Worm (Caenorhabditis elegans) whole organism, L4 larva: ENCODE measurements around the gene C14A4.7.

ENCODE experiments used
- D1046.2 ChIP-seq: fragments of 200-800 bp; sonication (Bioruptor generic); IDR thresholded peaks from 2 replicates; pipeline ENCODE4 v1.3.6; 2022; ENCODE audit warnings: missing genetic modification characterization, missing compliant biosample characterization
- F10B5.3 ChIP-seq: sonication (generic microtip); optimal IDR thresholded peaks from 2 replicates; lab custom pipeline; 2016; ENCODE audit warnings: mild to moderate bottlenecking, missing genetic modification characterization, missing compliant biosample characterization
- F26F4.8 ChIP-seq: fragments of 200-800 bp; sonication (Bioruptor generic); conservative IDR thresholded peaks from 2 replicates; pipeline ENCODE4 v1.3.6; 2022; ENCODE audit warnings: missing genetic modification characterization, missing compliant biosample characterization
- F44E2.7 ChIP-seq: fragments of 200-800 bp; sonication (Bioruptor generic); IDR thresholded peaks from 2 replicates; pipeline ENCODE4 v2.1.2; 2022; ENCODE audit warnings: missing genetic modification characterization, missing compliant biosample characterization
- F49E8.2 ChIP-seq: sonication (generic microtip); optimal IDR thresholded peaks from 2 replicates; lab custom pipeline; 2016; ENCODE audit warnings: missing compliant biosample characterization, mild to moderate bottlenecking, missing genetic modification characterization, borderline replicate concordance
- T20F7.1 ChIP-seq: fragments of 200-800 bp; sonication (Bioruptor generic); optimal IDR thresholded peaks from 2 replicates; lab custom pipeline; 2018; ENCODE audit warnings: mild to moderate bottlenecking, missing genetic modification characterization, missing compliant biosample characterization
- Y48G9A.11 ChIP-seq: fragments of 200-800 bp; sonication (Bioruptor generic); IDR thresholded peaks from 2 replicates; pipeline ENCODE4 v1.3.6; 2022; ENCODE audit warnings: missing genetic modification reagents, missing genetic modification characterization, missing compliant biosample characterization
- Y75B8A.6 ChIP-seq: fragments of 200-800 bp; sonication (Bioruptor generic); IDR thresholded peaks from 2 replicates; pipeline ENCODE4 v1.3.6; 2022; ENCODE audit warnings: missing genetic modification reagents, missing genetic modification characterization, missing compliant biosample characterization
- ZK546.5 ChIP-seq, 2 experiments: sonication (generic microtip); optimal IDR thresholded peaks; 2 replicates each; lab custom pipeline; 2017; ENCODE audit warnings: missing biosample characterization in 2 of 2, missing genetic modification characterization in 2 of 2
- aha-1 ChIP-seq: fragments of 150-350 bp; peaks from one replicate; lab custom pipeline; 2014; ENCODE audit warnings: missing biosample characterization, missing genetic modification characterization
- aly-2 ChIP-seq: sonication (generic microtip); optimal IDR thresholded peaks from 2 replicates; lab custom pipeline; 2018; ENCODE audit warnings: missing biosample characterization, missing genetic modification characterization
- ama-1 ChIP-seq: fragments of 150-350 bp; optimal IDR thresholded peaks from 2 replicates; lab custom pipeline; 2014; ENCODE audit warnings: inconsistent platforms, mixed read lengths
- arid-1 ChIP-seq: fragments of 200-800 bp; sonication (Bioruptor generic); conservative IDR thresholded peaks from 2 replicates; pipeline ENCODE4 v1.3.6; 2022; ENCODE audit warnings: missing genetic modification reagents, missing genetic modification characterization, missing compliant biosample characterization
- ceh-82 ChIP-seq: sonication (generic microtip); optimal IDR thresholded peaks from 2 replicates; lab custom pipeline; 2017; ENCODE audit warnings: missing biosample characterization, missing genetic modification characterization
- ctbp-1 ChIP-seq: fragments of 200-800 bp; sonication (Bioruptor generic); IDR thresholded peaks from 2 replicates; pipeline ENCODE4 v1.3.6; 2022; ENCODE audit warnings: missing genetic modification reagents, missing genetic modification characterization, missing compliant biosample characterization
- daf-12 ChIP-seq: fragments of 150-350 bp; optimal IDR thresholded peaks from 2 replicates; lab custom pipeline; 2014; ENCODE audit warnings: missing biosample characterization, missing genetic modification reagents, missing genetic modification characterization
- daf-16 ChIP-seq, 3 experiments: sonication (generic microtip); optimal IDR thresholded peaks; 2 replicates each; lab custom pipeline; 2016 to 2017; ENCODE audit warnings: missing genetic modification characterization in 3 of 3, missing genetic modification reagents in 3 of 3, mild to moderate bottlenecking in 2 of 3, missing compliant biosample characterization in 2 of 3, missing biosample characterization in 1 of 3, moderate library complexity in 1 of 3
- duxl-1 ChIP-seq: sonication (generic microtip); optimal IDR thresholded peaks from 2 replicates; lab custom pipeline; 2016; ENCODE audit warnings: mild to moderate bottlenecking, missing genetic modification characterization, moderate library complexity, missing compliant biosample characterization; ENCODE audit not compliant: poor library complexity
- egl-43 ChIP-seq: fragments of 200-800 bp; sonication (Bioruptor generic); IDR thresholded peaks from 2 replicates; pipeline ENCODE4 v1.3.6; 2022; ENCODE audit warnings: missing genetic modification reagents, missing genetic modification characterization, missing compliant biosample characterization
- fkh-10 ChIP-seq: fragments of 150-350 bp; optimal IDR thresholded peaks from 2 replicates; lab custom pipeline; 2014; ENCODE audit warnings: missing biosample characterization, missing genetic modification reagents, missing genetic modification characterization
- gei-8 ChIP-seq: fragments of 200-800 bp; sonication (Bioruptor generic); optimal IDR thresholded peaks from 2 replicates; lab custom pipeline; 2018; ENCODE audit warnings: mild to moderate bottlenecking, missing genetic modification characterization, missing compliant biosample characterization
- hlh-11 ChIP-seq: fragments of 200-800 bp; sonication (Bioruptor generic); optimal IDR thresholded peaks from 2 replicates; lab custom pipeline; 2018; ENCODE audit warnings: mild to moderate bottlenecking, missing genetic modification characterization, missing compliant biosample characterization
- jun-1 ChIP-seq: fragments of 150-350 bp; optimal IDR thresholded peaks from 2 replicates; lab custom pipeline; 2014; ENCODE audit warnings: missing biosample characterization, missing genetic modification reagents, missing genetic modification characterization
- lin-1 ChIP-seq: fragments of 200-800 bp; sonication (Bioruptor generic); IDR thresholded peaks from 2 replicates; pipeline ENCODE4 v1.3.6; 2022; ENCODE audit warnings: missing genetic modification reagents, missing genetic modification characterization, missing compliant biosample characterization
- lin-15B ChIP-seq: fragments of 150-350 bp; sonication (generic microtip); optimal IDR thresholded peaks from 3 replicates; lab custom pipeline; 2014; ENCODE audit warnings: missing biosample characterization, missing genetic modification characterization
- lin-38 ChIP-seq: fragments of 200-800 bp; sonication (Bioruptor generic); IDR thresholded peaks from 2 replicates; pipeline ENCODE4 v1.3.6; 2022; ENCODE audit warnings: missing genetic modification reagents, missing genetic modification characterization, missing compliant biosample characterization
- lsy-2 ChIP-seq, 2 experiments: fragments of 150-350 bp in 1 of 2; sonication (generic microtip) in 1 of 2; optimal IDR thresholded peaks; 2 replicates each; lab custom pipeline; 2014 to 2017; ENCODE audit warnings: missing biosample characterization in 2 of 2, missing genetic modification characterization in 2 of 2
- madf-5 ChIP-seq, 2 experiments: fragments of 200-800 bp; sonication (Bioruptor generic); IDR thresholded peaks; 2 replicates each; pipeline ENCODE4 v1.3.6; 2022; ENCODE audit warnings: missing compliant biosample characterization in 2 of 2, missing genetic modification characterization in 2 of 2
- madf-9 ChIP-seq: fragments of 200-800 bp; sonication (Bioruptor generic); conservative IDR thresholded peaks from 2 replicates; pipeline ENCODE4 v1.3.6; 2022; ENCODE audit warnings: missing genetic modification reagents, missing genetic modification characterization, missing compliant biosample characterization
- mdt-29 ChIP-seq: fragments of 200-800 bp; sonication (Bioruptor generic); IDR thresholded peaks from 2 replicates; pipeline ENCODE4 v1.3.6; 2022; ENCODE audit warnings: missing genetic modification reagents, missing genetic modification characterization, missing compliant biosample characterization
- mes-2 ChIP-seq: sonication (generic microtip); optimal IDR thresholded peaks from 2 replicates; lab custom pipeline; 2016; ENCODE audit warnings: missing genotype, mild to moderate bottlenecking, missing genetic modification characterization, missing compliant biosample characterization; ENCODE audit not compliant: poor library complexity, severe bottlenecking
- mxl-2 ChIP-seq: fragments of 200-800 bp; sonication (Bioruptor generic); conservative IDR thresholded peaks from 2 replicates; pipeline ENCODE4 v1.3.6; 2022; ENCODE audit warnings: missing genetic modification reagents, missing genetic modification characterization, missing compliant biosample characterization
- nhr-10 ChIP-seq: fragments of 150-350 bp; optimal IDR thresholded peaks from 2 replicates; lab custom pipeline; 2014; ENCODE audit warnings: missing biosample characterization, missing genetic modification characterization
- nhr-11 ChIP-seq: fragments of 150-350 bp; optimal IDR thresholded peaks from 2 replicates; lab custom pipeline; 2014; ENCODE audit warnings: missing biosample characterization, missing genetic modification characterization
- nhr-111 ChIP-seq: fragments of 200-800 bp; sonication (Bioruptor generic); optimal IDR thresholded peaks from 2 replicates; lab custom pipeline; 2018; ENCODE audit warnings: mild to moderate bottlenecking, missing genetic modification characterization, missing compliant biosample characterization
- nhr-237 ChIP-seq: sonication (generic microtip); optimal IDR thresholded peaks from 2 replicates; lab custom pipeline; 2017; ENCODE audit warnings: missing biosample characterization, missing genetic modification characterization
- nhr-48 ChIP-seq: sonication (generic microtip); optimal IDR thresholded peaks from 2 replicates; lab custom pipeline; 2016; ENCODE audit warnings: mild to moderate bottlenecking, missing genetic modification characterization, missing compliant biosample characterization
- rbr-2 ChIP-seq: sonication (generic microtip); optimal IDR thresholded peaks from 2 replicates; lab custom pipeline; 2016; ENCODE audit warnings: missing genotype, missing genetic modification characterization, missing compliant biosample characterization
- saeg-2 ChIP-seq: fragments of 200-800 bp; sonication (Bioruptor generic); IDR thresholded peaks from 2 replicates; pipeline ENCODE4 v1.3.6; 2022; ENCODE audit warnings: missing genetic modification reagents, missing genetic modification characterization, missing compliant biosample characterization
- sdz-12 ChIP-seq: fragments of 200-800 bp; sonication (Bioruptor generic); optimal IDR thresholded peaks from 2 replicates; lab custom pipeline; 2018; ENCODE audit warnings: mild to moderate bottlenecking, missing genetic modification characterization, missing compliant biosample characterization
- snpc-1.2 ChIP-seq: fragments of 200-800 bp; sonication (Bioruptor generic); IDR thresholded peaks from 2 replicates; pipeline ENCODE4 v1.3.6; 2022; ENCODE audit warnings: missing genetic modification reagents, missing genetic modification characterization, missing compliant biosample characterization
- unc-62 ChIP-seq, 3 experiments: fragments of 150-350 bp in 1 of 3; sonication (generic microtip); optimal IDR thresholded peaks in 2 of 3; peaks in 1 of 3; 1 replicate in 1 of 3; 2 replicates in 2 of 3; lab custom pipeline; 2014 to 2017; ENCODE audit warnings: missing biosample characterization in 3 of 3, missing genetic modification characterization in 3 of 3, missing genetic modification reagents in 3 of 3, missing genotype in 1 of 3
- zag-1 ChIP-seq: fragments of 150-350 bp; optimal IDR thresholded peaks from 2 replicates; lab custom pipeline; 2014; ENCODE audit warnings: missing biosample characterization, missing genetic modification characterization
- zfp-2 ChIP-seq: sonication (generic microtip); optimal IDR thresholded peaks from 2 replicates; lab custom pipeline; 2016; ENCODE audit warnings: mild to moderate bottlenecking, missing genetic modification characterization, missing compliant biosample characterization
- zfp-3 ChIP-seq: fragments of 200-800 bp; sonication (Bioruptor generic); conservative IDR thresholded peaks from 2 replicates; pipeline ENCODE4 v1.3.6; 2022; ENCODE audit warnings: missing genetic modification reagents, missing genetic modification characterization, missing compliant biosample characterization
- zip-11 ChIP-seq: fragments of 200-800 bp; sonication (Bioruptor generic); IDR thresholded peaks from 2 replicates; pipeline ENCODE4 v1.3.6; 2022; ENCODE audit warnings: missing genetic modification characterization, missing compliant biosample characterization
- zip-2 ChIP-seq: fragments of 150-350 bp; optimal IDR thresholded peaks from 2 replicates; lab custom pipeline; 2014; ENCODE audit warnings: missing biosample characterization, missing genetic modification characterization

The C14A4.7 gene

DNA sequence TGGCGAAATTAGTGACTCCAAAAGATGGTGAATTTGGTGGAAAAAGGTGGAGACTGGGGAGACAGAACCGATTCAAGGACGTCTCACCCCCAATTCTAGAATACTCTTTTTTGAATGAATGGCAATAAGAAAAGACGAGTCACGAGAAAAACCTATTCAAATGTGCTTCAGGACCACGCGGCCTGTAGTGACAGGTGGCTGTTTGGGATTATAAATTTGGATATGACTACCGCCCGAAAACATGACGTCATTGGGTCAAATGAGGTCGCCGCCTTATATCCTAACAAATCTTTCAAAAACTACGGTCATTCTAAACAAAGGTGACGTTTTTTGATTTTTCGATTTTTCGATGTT is 42.3 kb downstream of the C14A4.7 start (continued):
- TF ChIP-seq nhr-48 (no peak), Y75B8A.6 (no peak), arid-1 (no peak), gei-8 (no peak), F49E8.2 (tag; lab: Kevin White, UChicago) (no peak), Y48G9A.11 (GFP tag; lab: Robert Waterston, UW) (peak; percentile 35; the same call in 1 of the 2 replicates), mxl-2 (GFP tag; lab: Robert Waterston, UW) (no peak), zip-11 (GFP tag; lab: Robert Waterston, UW) (no peak), ceh-82 (tag; lab: Kevin White, UChicago) (no peak), sdz-12 (GFP tag; lab: Kevin White, UChicago) (peak; percentile 70), F44E2.7 (GFP tag; lab: Robert Waterston, UW) (no peak), ama-1 (lab: Kevin White, UChicago) (peak; percentile 38), F10B5.3 (tag; lab: Kevin White, UChicago) (no peak), aly-2 (no peak), nhr-237 (no peak), nhr-111 (GFP tag; lab: Kevin White, UChicago) (no peak), lin-38 (GFP tag; lab: Robert Waterston, UW) (no peak), hlh-11 (no peak), lin-15B (no peak), zag-1 (tag; lab: Kevin White, UChicago) (no peak), daf-16 (GFP tag; optimal IDR thresholded peaks at IDR 0.05; lab: Kevin White, UChicago) (no peak), daf-16 (tag; optimal IDR thresholded peaks at IDR 0.05; lab: Kevin White, UChicago) (peak; percentile 19), lin-1 (GFP tag; lab: Robert Waterston, UW) (no peak), fkh-10 (GFP tag; lab: Kevin White, UChicago) (no peak), ZK546.5 (tag; optimal IDR thresholded peaks at IDR 0.05; lab: Kevin White, UChicago) (no peak), unc-62 (GFP tag; optimal IDR thresholded peaks at IDR 0.05 in 1 of 2; lab: Kevin White, UChicago) (peak in 1 of 2 experiments; percentile 92), unc-62 (tag; optimal IDR thresholded peaks at IDR 0.05; lab: Kevin White, UChicago) (no peak), zip-2 (no peak), mdt-29 (no peak), rbr-2 (tag; lab: Kevin White, UChicago) (no peak), jun-1 (tag; lab: Kevin White, UChicago) (no peak), F26F4.8 (no peak), ctbp-1 (GFP tag; lab: Robert Waterston, UW) (0 out of 2 replicates have a peak, but pooled peaks have one; percentile 11)

DNA sequence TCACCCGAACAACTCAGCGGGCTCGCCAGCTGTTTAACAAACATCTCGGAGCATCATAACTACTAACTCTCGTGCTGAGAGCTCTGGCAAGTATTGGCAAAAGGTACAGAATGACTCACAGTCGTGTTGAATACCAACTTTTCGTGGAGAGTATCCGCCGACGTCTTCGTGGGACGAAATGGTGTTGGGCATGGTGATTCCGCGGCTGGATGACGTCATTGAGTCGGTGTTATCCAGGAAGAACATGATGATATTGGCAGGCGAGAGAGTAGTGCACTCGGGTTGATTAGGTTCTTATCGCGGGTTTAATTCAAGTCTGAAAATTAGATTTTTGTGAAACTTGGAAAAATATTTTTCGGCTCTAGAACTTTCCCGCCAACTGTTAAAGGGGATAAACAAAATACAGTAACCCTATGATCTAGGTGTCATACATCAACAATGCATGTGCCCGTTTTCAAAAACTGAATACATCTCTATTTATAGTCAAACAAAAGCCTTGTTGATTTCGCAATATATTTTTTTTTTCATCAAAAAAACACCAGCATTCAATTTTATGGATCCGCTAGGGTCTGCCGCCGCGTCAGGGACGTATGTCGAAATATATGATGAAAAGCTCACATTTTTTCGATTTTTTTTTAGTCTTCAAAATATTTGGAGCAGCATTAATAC is 42.9 kb downstream of the C14A4.7 start:
- TF ChIP-seq mes-2 (no peak), snpc-1.2 (no peak), mdt-29 (peak; percentile 34; the same call in 1 of the 2 replicates), hlh-11 (peak; percentile 12), nhr-111 (GFP tag; lab: Kevin White, UChicago) (no peak), daf-12 (tag; lab: Kevin White, UChicago) (no peak), egl-43 (GFP tag; lab: Robert Waterston, UW) (0 out of 2 replicates have a peak, but pooled peaks have one; percentile 25), nhr-237 (no peak), Y75B8A.6 (no peak), T20F7.1 (GFP tag; lab: Kevin White, UChicago) (peak; percentile 32), ZK546.5 (tag; optimal IDR thresholded peaks at IDR 0.05; lab: Kevin White, UChicago) (no peak), fkh-10 (GFP tag; lab: Kevin White, UChicago) (no peak), madf-9 (GFP tag; lab: Robert Waterston, UW) (0 out of 2 replicates have a peak, but pooled peaks have one; percentile 24), saeg-2 (GFP tag; lab: Robert Waterston, UW) (no peak), nhr-11 (tag; lab: Kevin White, UChicago) (peak; percentile 31), daf-16 (GFP tag; optimal IDR thresholded peaks at IDR 0.05; lab: Kevin White, UChicago) (no peak), daf-16 (tag; optimal IDR thresholded peaks at IDR 0.05; lab: Kevin White, UChicago) (peak; percentile 12), ama-1 (lab: Kevin White, UChicago) (no peak), duxl-1 (tag; lab: Kevin White, UChicago) (no peak), zfp-2 (tag; lab: Kevin White, UChicago) (no peak), lsy-2 (tag; optimal IDR thresholded peaks at IDR 0.05; lab: Kevin White, UChicago) (peak in 1 of 2 experiments; percentile 43), ctbp-1 (GFP tag; lab: Robert Waterston, UW) (0 out of 2 replicates have a peak, but pooled peaks have one; percentile 7), D1046.2 (GFP tag; lab: Robert Waterston, UW) (peak; percentile 81; the same call in 1 of the 2 replicates), aha-1 (tag; lab: Kevin White, UChicago) (peak; percentile 85), madf-5 (GFP tag; IDR thresholded peaks at IDR 0.05; lab: Robert Waterston, UW) (0 out of 4 replicates have a peak, but pooled peaks have one; percentile 15 to 25), nhr-10 (no peak), zfp-3 (GFP tag; lab: Robert Waterston, UW) (peak; percentile 56; the same call in 1 of the 2 replicates)
